Worm (Caenorhabditis elegans) whole organism, young adult: Measurements from ENCODE around the gene K06H6.5.

Experiments
- B0261.1 ChIP-seq: sonication (generic microtip); optimal IDR thresholded peaks from 2 replicates; lab custom pipeline; 2016; ENCODE audit warnings: mild to moderate bottlenecking, missing genetic modification characterization, moderate library complexity, missing compliant biosample characterization
- C06A6.2 ChIP-seq: fragments of 200-800 bp; sonication (Bioruptor generic); conservative IDR thresholded peaks from 2 replicates; pipeline ENCODE4 v1.3.6; 2022; ENCODE audit warnings: missing genetic modification characterization, missing compliant biosample characterization
- D2030.7 ChIP-seq: fragments of 200-800 bp; sonication (Bioruptor generic); IDR thresholded peaks from 2 replicates; pipeline ENCODE4 v1.3.6; 2022; ENCODE audit warnings: missing genetic modification reagents, missing genetic modification characterization, missing compliant biosample characterization
- F33H1.4 ChIP-seq: fragments of 200-800 bp; sonication (Bioruptor generic); IDR thresholded peaks from 2 replicates; pipeline ENCODE4 v1.3.6; 2022; ENCODE audit warnings: missing genetic modification reagents, missing genetic modification characterization, missing compliant biosample characterization
- F52B5.7 ChIP-seq: sonication (generic microtip); optimal IDR thresholded peaks from 2 replicates; lab custom pipeline; 2016; ENCODE audit warnings: mild to moderate bottlenecking, missing genetic modification characterization, missing compliant biosample characterization
- T26A5.8 ChIP-seq: sonication (generic microtip); optimal IDR thresholded peaks from 2 replicates; lab custom pipeline; 2016; ENCODE audit warnings: missing genetic modification characterization, missing compliant biosample characterization
- Y53F4B.3 ChIP-seq: fragments of 200-800 bp; sonication (Bioruptor generic); IDR thresholded peaks from 2 replicates; pipeline ENCODE4 v1.3.6; 2022; ENCODE audit warnings: missing genetic modification reagents, missing genetic modification characterization, missing compliant biosample characterization
- Y95B8A.8 ChIP-seq: fragments of 200-800 bp; sonication (Bioruptor generic); IDR thresholded peaks from 2 replicates; pipeline ENCODE4 v1.3.6; 2022; ENCODE audit warnings: missing genetic modification reagents, missing genetic modification characterization, missing compliant biosample characterization
- ama-1 ChIP-seq, 3 experiments: fragments of 150-350 bp in 1 of 3; sonication (generic microtip) in 2 of 3; optimal IDR thresholded peaks; 2 replicates each; lab custom pipeline; 2014 to 2018; ENCODE audit warnings: missing biosample characterization in 2 of 3, missing genetic modification characterization in 2 of 3, missing genetic modification reagents in 2 of 3
- aptf-3 ChIP-seq: fragments of 200-800 bp; sonication (Bioruptor generic); IDR thresholded peaks from 2 replicates; pipeline ENCODE4 v1.3.6; 2022; ENCODE audit warnings: missing genetic modification characterization, missing compliant biosample characterization
- atf-7 ChIP-seq: sonication (generic microtip); optimal IDR thresholded peaks from 2 replicates; lab custom pipeline; 2017; ENCODE audit warnings: mild to moderate bottlenecking, missing genetic modification characterization, missing compliant biosample characterization
- athp-1 ChIP-seq: sonication (generic microtip); optimal IDR thresholded peaks from 2 replicates; lab custom pipeline; 2017; ENCODE audit warnings: mild to moderate bottlenecking, missing genetic modification characterization, missing compliant biosample characterization
- bed-2 ChIP-seq: fragments of 200-800 bp; sonication (Bioruptor generic); IDR thresholded peaks from 2 replicates; pipeline ENCODE4 v1.3.6; 2022; ENCODE audit warnings: missing genetic modification reagents, missing genetic modification characterization, missing compliant biosample characterization
- ceh-100 ChIP-seq: fragments of 200-800 bp; sonication (Bioruptor generic); IDR thresholded peaks from 2 replicates; pipeline ENCODE4 v1.3.6; 2022; ENCODE audit warnings: missing genetic modification reagents, missing genetic modification characterization, missing compliant biosample characterization
- ceh-91 ChIP-seq: fragments of 200-800 bp; sonication (Bioruptor generic); IDR thresholded peaks from 2 replicates; pipeline ENCODE4 v1.3.6; 2022; ENCODE audit warnings: missing genetic modification reagents, missing genetic modification characterization, missing compliant biosample characterization
- dpl-1 ChIP-seq: fragments of 150-350 bp; optimal IDR thresholded peaks from 2 replicates; lab custom pipeline; 2014; ENCODE audit warnings: missing biosample characterization, missing genetic modification reagents, missing genetic modification characterization
- egl-18 ChIP-seq: fragments of 200-800 bp; sonication (Bioruptor generic); IDR thresholded peaks from 2 replicates; pipeline ENCODE4 v1.3.6; 2022; ENCODE audit warnings: missing genetic modification reagents, missing genetic modification characterization, missing compliant biosample characterization
- egl-44 ChIP-seq: fragments of 200-800 bp; sonication (Bioruptor generic); IDR thresholded peaks from 2 replicates; pipeline ENCODE4 v1.3.6; 2022; ENCODE audit warnings: missing genetic modification reagents, missing genetic modification characterization, missing compliant biosample characterization
- hlh-26 ChIP-seq: fragments of 200-800 bp; sonication (Bioruptor generic); conservative IDR thresholded peaks from 2 replicates; pipeline ENCODE4 v1.3.6; 2022; ENCODE audit warnings: missing genetic modification reagents, missing genetic modification characterization, missing compliant biosample characterization
- hrde-1 ChIP-seq: sonication (generic microtip); optimal IDR thresholded peaks from 2 replicates; lab custom pipeline; 2016; ENCODE audit warnings: missing genetic modification characterization, mild to moderate bottlenecking, missing compliant biosample characterization, moderate library complexity, missing genotype, missing genetic modification reagents, borderline replicate concordance
- let-526 ChIP-seq: fragments of 200-800 bp; sonication (Bioruptor generic); IDR thresholded peaks from 2 replicates; pipeline ENCODE4 v1.3.6; 2022; ENCODE audit warnings: missing genetic modification reagents, missing genetic modification characterization, missing compliant biosample characterization
- let-607 ChIP-seq, 2 experiments: fragments of 200-800 bp in 1 of 2; sonication (Bioruptor generic) in 1 of 2; sonication (generic microtip) in 1 of 2; optimal IDR thresholded peaks; 2 replicates each; lab custom pipeline; 2016 to 2018; ENCODE audit warnings: mild to moderate bottlenecking in 2 of 2, missing compliant biosample characterization in 2 of 2, missing genetic modification characterization in 2 of 2, moderate library complexity in 2 of 2, missing genotype in 1 of 2
- lin-35 ChIP-seq, 3 experiments: fragments of 150-350 bp in 2 of 3; sonication (generic microtip) in 1 of 3; optimal IDR thresholded peaks; 2 replicates each; lab custom pipeline; 2014 to 2018; ENCODE audit warnings: missing biosample characterization in 3 of 3, missing genetic modification characterization in 3 of 3, missing genetic modification reagents in 3 of 3
- madf-6 ChIP-seq: fragments of 200-800 bp; sonication (Bioruptor generic); IDR thresholded peaks from 2 replicates; pipeline ENCODE4 v1.3.6; 2022; ENCODE audit warnings: missing genetic modification reagents, missing genetic modification characterization, missing compliant biosample characterization
- mel-28 ChIP-seq: sonication (generic microtip); optimal IDR thresholded peaks from 2 replicates; lab custom pipeline; 2016; ENCODE audit warnings: borderline replicate concordance, mild to moderate bottlenecking, missing genetic modification characterization, missing compliant biosample characterization
- nfya-2 ChIP-seq: fragments of 200-800 bp; sonication (Bioruptor generic); IDR thresholded peaks from 2 replicates; pipeline ENCODE4 v1.3.6; 2022; ENCODE audit warnings: missing genetic modification reagents, missing genetic modification characterization, missing compliant biosample characterization
- nfyb-1 ChIP-seq: fragments of 200-800 bp; sonication (Bioruptor generic); IDR thresholded peaks from 2 replicates; pipeline ENCODE4 v1.3.6; 2022; ENCODE audit warnings: missing genetic modification reagents, missing genetic modification characterization, missing compliant biosample characterization
- nhr-120 ChIP-seq: fragments of 200-800 bp; sonication (Bioruptor generic); IDR thresholded peaks from 2 replicates; pipeline ENCODE4 v1.3.6; 2022; ENCODE audit warnings: missing genetic modification characterization, missing compliant biosample characterization
- nhr-80 ChIP-seq: sonication (generic microtip); optimal IDR thresholded peaks from 2 replicates; lab custom pipeline; 2016; ENCODE audit warnings: missing genetic modification characterization, missing compliant biosample characterization
- pha-4 ChIP-seq: fragments of 150-350 bp; sonication (generic microtip); optimal IDR thresholded peaks from 2 replicates; lab custom pipeline; 2014; ENCODE audit warnings: missing biosample characterization, missing genetic modification reagents, missing genetic modification characterization
- rec-8 ChIP-seq, 2 experiments: sonication (generic microtip); optimal IDR thresholded peaks; 2 replicates each; lab custom pipeline; 2016; ENCODE audit warnings: mild to moderate bottlenecking in 2 of 2, missing genetic modification characterization in 2 of 2, missing genetic modification reagents in 2 of 2, missing genotype in 2 of 2, missing biosample characterization in 1 of 2, missing compliant biosample characterization in 1 of 2, moderate library complexity in 1 of 2
- rpc-1 ChIP-seq, 2 experiments: fragments of 150-350 bp in 1 of 2; sonication (generic microtip) in 1 of 2; optimal IDR thresholded peaks; 2 replicates each; lab custom pipeline; 2014 to 2018; ENCODE audit warnings: missing biosample characterization in 1 of 2, missing genetic modification characterization in 1 of 2, missing genetic modification reagents in 1 of 2, missing genotype in 1 of 2
- snpc-3.4 ChIP-seq: sonication (generic microtip); optimal IDR thresholded peaks from 2 replicates; lab custom pipeline; 2017; ENCODE audit warnings: missing genetic modification characterization, mild to moderate bottlenecking, missing compliant biosample characterization, antibody characterized with exemption, moderate library complexity, missing genotype, missing genetic modification reagents
- tbp1 ChIP-seq: fragments of 200-800 bp; sonication (Bioruptor generic); optimal IDR thresholded peaks from 2 replicates; lab custom pipeline; 2018; ENCODE audit warnings: mild to moderate bottlenecking, missing genetic modification characterization, missing compliant biosample characterization
- tlf-1 ChIP-seq: fragments of 200-800 bp; sonication (Bioruptor generic); optimal IDR thresholded peaks from 2 replicates; lab custom pipeline; 2018; ENCODE audit warnings: mild to moderate bottlenecking, missing genetic modification characterization, missing compliant biosample characterization
- zim-3 ChIP-seq: sonication (generic microtip); optimal IDR thresholded peaks from 2 replicates; lab custom pipeline; 2017; ENCODE audit warnings: mild to moderate bottlenecking, missing genetic modification characterization, moderate library complexity, missing compliant biosample characterization

The K06H6.5 gene

ce11 chrV:565984-566383 lies 10.2 kb upstream of the K06H6.5 start, which contains the start of gene sri-73:
sri-73 (minus strand) TSS chrV:566084.
- TF ChIP-seq atf-7: no peak
- no peak for TF ChIP-seq ama-1 (optimal IDR thresholded peaks at IDR 0.05; lab: Kevin White, UChicago)
- TF ChIP-seq ama-1 (GFP tag; optimal IDR thresholded peaks at IDR 0.05; lab: Kevin White, UChicago): no peak
- no peak for TF ChIP-seq T26A5.8 (tag; lab: Kevin White, UChicago)
- no peak for TF ChIP-seq nhr-80 (tag; lab: Kevin White, UChicago)
- no peak for TF ChIP-seq B0261.1
- TF ChIP-seq Y95B8A.8 (GFP tag; lab: Robert Waterston, UW): no peak
- no peak for TF ChIP-seq ceh-100
- no peak for TF ChIP-seq rec-8 (tag; optimal IDR thresholded peaks at IDR 0.05; lab: Kevin White, UChicago)
- TF ChIP-seq nfya-2 (GFP tag; lab: Robert Waterston, UW): no peak
- no peak for TF ChIP-seq athp-1 (tag; lab: Kevin White, UChicago)
- TF ChIP-seq F52B5.7: no peak
- TF ChIP-seq bed-2 (GFP tag; lab: Robert Waterston, UW): no peak
- TF ChIP-seq, all 124 proteins: peak for 0

ce11 chrV:568105-568504 lies 8.1 kb upstream of the K06H6.5 start, which contains the start of gene sri-72:
sri-72 (minus strand) TSS chrV:568205.
- no peak for TF ChIP-seq nfyb-1 (GFP tag; lab: Robert Waterston, UW)
- TF ChIP-seq snpc-3.4 (tag; lab: Kevin White, UChicago): no peak
- no peak for TF ChIP-seq hlh-26
- no peak for TF ChIP-seq lin-35 (GFP tag; optimal IDR thresholded peaks at IDR 0.05; lab: Kevin White, UChicago)
- TF ChIP-seq F33H1.4: no peak
- TF ChIP-seq aptf-3 (GFP tag; lab: Robert Waterston, UW): no peak
- no peak for TF ChIP-seq dpl-1 (GFP tag; lab: Kevin White, UChicago)
- TF ChIP-seq let-607 (tag; optimal IDR thresholded peaks at IDR 0.05; lab: Kevin White, UChicago): no peak
- no peak for TF ChIP-seq pha-4 (tag; lab: Kevin White, UChicago)
- no peak for TF ChIP-seq C06A6.2
- no peak for TF ChIP-seq F52B5.7
- TF ChIP-seq rpc-1 (optimal IDR thresholded peaks at IDR 0.05; lab: Kevin White, UChicago): no peak
- no peak for TF ChIP-seq rpc-1 (tag; optimal IDR thresholded peaks at IDR 0.05; lab: Kevin White, UChicago)
- TF ChIP-seq tbp1 (GFP tag; lab: Kevin White, UChicago): no peak
- TF ChIP-seq D2030.7 (GFP tag; lab: Robert Waterston, UW): no peak

ce11 chrV:574639-575038 lies 1.5 kb upstream of the K06H6.5 start, which contains the start of gene C14C6.13:
C14C6.13 (minus strand) TSS chrV:574739.
- TF ChIP-seq ceh-91 (no peak), let-526 (GFP tag; lab: Robert Waterston, UW) (no peak), tlf-1 (GFP tag; lab: Kevin White, UChicago) (no peak), pha-4 (tag; lab: Kevin White, UChicago) (no peak), nhr-80 (tag; lab: Kevin White, UChicago) (no peak), Y53F4B.3 (GFP tag; lab: Robert Waterston, UW) (no peak)

- TF ChIP-seq athp-1 (tag; lab: Kevin White, UChicago): no peak
- TF ChIP-seq egl-18 (GFP tag; lab: Robert Waterston, UW): no peak
- TF ChIP-seq mel-28: no peak
- TF ChIP-seq nhr-120 (GFP tag; lab: Robert Waterston, UW): no peak
- no peak for TF ChIP-seq zim-3
- no peak for TF ChIP-seq nfyb-1 (GFP tag; lab: Robert Waterston, UW)
- TF ChIP-seq hrde-1 (tag; lab: Kevin White, UChicago): no peak
- no peak for TF ChIP-seq egl-44 (GFP tag; lab: Robert Waterston, UW)
- no peak for TF ChIP-seq bed-2 (GFP tag; lab: Robert Waterston, UW)
- no peak for TF ChIP-seq madf-6 (GFP tag; lab: Robert Waterston, UW)
- TF ChIP-seq, all 124 proteins: peak for 0
Measured at ce11 chrV:576918-577317, 748 bp downstream of the K06H6.5 start.
